Fruit fly (Drosophila melanogaster) whole organism, embryonic: ENCODE measurements around the gene CG34244.

ENCODE experiments used
- ATbp ChIP-seq: fragments of 200-800 bp; sonication (Bioruptor generic); optimal IDR thresholded peaks from 2 replicates; lab custom pipeline; 2017; ENCODE audit warnings: missing biosample characterization, mild to moderate bottlenecking, missing genetic modification characterization, missing genetic modification reagents
- Antp ChIP-seq: fragments of 200-800 bp; sonication (Bioruptor generic); optimal IDR thresholded peaks from 3 replicates; lab custom pipeline; 2016; ENCODE audit warnings: missing biosample characterization, missing genetic modification characterization
- CG10431 ChIP-seq: fragments of 200-800 bp; sonication (Bioruptor generic); optimal IDR thresholded peaks from 3 replicates; lab custom pipeline; 2018; ENCODE audit warnings: missing biosample characterization, mild to moderate bottlenecking, missing genetic modification characterization
- CG10565 ChIP-seq: fragments of 200-800 bp; sonication (Bioruptor generic); optimal IDR thresholded peaks from 3 replicates; lab custom pipeline; 2016; ENCODE audit warnings: missing biosample characterization, mild to moderate bottlenecking, missing genetic modification characterization
- CG10959 ChIP-seq: fragments of 200-800 bp; sonication (Bioruptor generic); IDR thresholded peaks from 2 replicates; pipeline ENCODE4 v1.3.6; 2022; ENCODE audit warnings: missing biosample characterization, missing genetic modification characterization
- CG11456 ChIP-seq: fragments of 200-800 bp; sonication (Bioruptor generic); IDR thresholded peaks from 3 replicates; pipeline ENCODE4 v1.3.6; 2022; ENCODE audit warnings: missing biosample characterization, missing genetic modification characterization
- CG12219 ChIP-seq: fragments of 200-800 bp; sonication (Bioruptor generic); optimal IDR thresholded peaks from 3 replicates; lab custom pipeline; 2018; ENCODE audit warnings: missing biosample characterization, mild to moderate bottlenecking, missing genetic modification characterization
- CG13775 ChIP-seq: fragments of 200-800 bp; sonication (Bioruptor generic); optimal IDR thresholded peaks from 3 replicates; lab custom pipeline; 2017; ENCODE audit warnings: missing biosample characterization, mild to moderate bottlenecking, missing genetic modification characterization
- CG14860 ChIP-seq: fragments of 200-800 bp; sonication (Bioruptor generic); IDR thresholded peaks from 3 replicates; pipeline ENCODE4 v1.3.6; 2022; ENCODE audit warnings: missing biosample characterization, missing genetic modification characterization; ENCODE audit not compliant: partially characterized antibody
- CG17829 ChIP-seq: fragments of 200-800 bp; optimal IDR thresholded peaks from 2 replicates; lab custom pipeline; 2019; ENCODE audit warnings: missing biosample characterization, mild to moderate bottlenecking, missing genetic modification characterization, moderate library complexity
- CG1792 ChIP-seq: fragments of 200-800 bp; sonication (Bioruptor generic); optimal IDR thresholded peaks from 2 replicates; lab custom pipeline; 2016; ENCODE audit warnings: missing biosample characterization, missing genetic modification characterization
- CG2129 ChIP-seq: fragments of 200-800 bp; sonication (Bioruptor generic); IDR thresholded peaks from 2 replicates; pipeline ENCODE4 v1.3.6; 2022; ENCODE audit warnings: missing biosample characterization, missing genetic modification characterization; ENCODE audit not compliant: partially characterized antibody
- CG2712 ChIP-seq: fragments of 200-800 bp; optimal IDR thresholded peaks from 3 replicates; lab custom pipeline; 2019; ENCODE audit warnings: missing biosample characterization, mild to moderate bottlenecking, missing genetic modification characterization, moderate library complexity
- CG32772 ChIP-seq: fragments of 200-800 bp; sonication (Bioruptor generic); IDR thresholded peaks from 2 replicates; pipeline ENCODE4 v1.3.6; 2022; ENCODE audit warnings: missing biosample characterization, missing genetic modification characterization
- CG34422 ChIP-seq: fragments of 200-800 bp; sonication (Bioruptor generic); IDR thresholded peaks from 3 replicates; pipeline ENCODE4 v1.3.6; 2022; ENCODE audit warnings: missing biosample characterization, missing genetic modification characterization
- CG4360 ChIP-seq: fragments of 200-800 bp; sonication (Bioruptor generic); IDR thresholded peaks from 2 replicates; pipeline ENCODE4 v1.3.6; 2022; ENCODE audit warnings: missing biosample characterization, missing genetic modification characterization
- CG7357 ChIP-seq: fragments of 200-800 bp; sonication (Bioruptor generic); IDR thresholded peaks from 3 replicates; pipeline ENCODE4 v1.3.6; 2022; ENCODE audit warnings: missing biosample characterization, missing genetic modification characterization
- CG7786 ChIP-seq: fragments of 200-800 bp; sonication (Bioruptor generic); optimal IDR thresholded peaks from 2 replicates; lab custom pipeline; 2016; ENCODE audit warnings: missing biosample characterization, missing genetic modification characterization
- CG8924 ChIP-seq: fragments of 200-800 bp; optimal IDR thresholded peaks from 3 replicates; lab custom pipeline; 2019; ENCODE audit warnings: missing biosample characterization, mild to moderate bottlenecking, missing genetic modification characterization, moderate library complexity
- CG9727 ChIP-seq: fragments of 200-800 bp; sonication (Bioruptor generic); optimal IDR thresholded peaks from 3 replicates; lab custom pipeline; 2017; ENCODE audit warnings: missing biosample characterization, mild to moderate bottlenecking, missing genetic modification characterization
- CoRest ChIP-seq: fragments of 200-800 bp; sonication (Bioruptor generic); optimal IDR thresholded peaks from 3 replicates; lab custom pipeline; 2018; ENCODE audit warnings: missing biosample characterization, mild to moderate bottlenecking, missing genetic modification characterization, moderate library complexity
- D ChIP-seq, 2 experiments: fragments of 200-800 bp in 1 of 2; fragments of >200 bp in 1 of 2; sonication (Bioruptor generic) in 1 of 2; optimal IDR thresholded peaks; 2 replicates in 1 of 2; 3 replicates in 1 of 2; lab custom pipeline; 2017; ENCODE audit warnings: mild to moderate bottlenecking in 1 of 2, missing biosample characterization in 1 of 2, missing genetic modification characterization in 1 of 2, missing genetic modification reagents in 1 of 2
- D19A ChIP-seq: fragments of 200-800 bp; optimal IDR thresholded peaks from 3 replicates; lab custom pipeline; 2019; ENCODE audit warnings: missing biosample characterization, mild to moderate bottlenecking, missing genetic modification characterization, moderate library complexity
- Dp ChIP-seq: fragments of 200-800 bp; sonication (Bioruptor generic); optimal IDR thresholded peaks from 2 replicates; lab custom pipeline; 2018; ENCODE audit warnings: missing biosample characterization, mild to moderate bottlenecking, missing genetic modification characterization, moderate library complexity
- Eip74EF ChIP-seq, 2 experiments: fragments of 200-800 bp in 1 of 2; fragments of >200 bp in 1 of 2; sonication (Bioruptor generic) in 1 of 2; optimal IDR thresholded peaks; 2 replicates each; lab custom pipeline; 2017 to 2019; ENCODE audit warnings: missing biosample characterization in 2 of 2, missing genetic modification characterization in 2 of 2, mild to moderate bottlenecking in 1 of 2, moderate library complexity in 1 of 2
- Fer1 ChIP-seq: fragments of 200-800 bp; sonication (Bioruptor generic); optimal IDR thresholded peaks from 2 replicates; lab custom pipeline; 2017; ENCODE audit warnings: missing biosample characterization, mild to moderate bottlenecking, missing genetic modification characterization
- Hr78 ChIP-seq, 2 experiments: fragments of 200-800 bp in 1 of 2; fragments of >200 bp in 1 of 2; sonication (Bioruptor generic) in 1 of 2; optimal IDR thresholded peaks; 2 replicates each; lab custom pipeline; 2017 to 2019; ENCODE audit warnings: missing biosample characterization in 2 of 2, missing genetic modification characterization in 2 of 2, mild to moderate bottlenecking in 1 of 2, moderate library complexity in 1 of 2
- MESR4 ChIP-seq: fragments of 200-800 bp; sonication (Bioruptor generic); optimal IDR thresholded peaks from 2 replicates; lab custom pipeline; 2018; ENCODE audit warnings: missing biosample characterization, mild to moderate bottlenecking, missing genetic modification characterization, moderate library complexity
- NK7.1 ChIP-seq: fragments of 200-800 bp; sonication (Bioruptor generic); optimal IDR thresholded peaks from 3 replicates; lab custom pipeline; 2016; ENCODE audit warnings: missing biosample characterization, missing genetic modification characterization
- Opbp ChIP-seq: fragments of 200-800 bp; sonication (Bioruptor generic); IDR thresholded peaks from 3 replicates; pipeline ENCODE4 v1.3.6; 2022; ENCODE audit warnings: missing biosample characterization, missing genetic modification characterization; ENCODE audit not compliant: partially characterized antibody
- Six4 ChIP-seq: fragments of 200-800 bp; sonication (Bioruptor generic); optimal IDR thresholded peaks from 2 replicates; lab custom pipeline; 2016; ENCODE audit warnings: missing biosample characterization, missing genetic modification characterization
- Sry-β ChIP-seq: fragments of 200-800 bp; sonication (Bioruptor generic); optimal IDR thresholded peaks from 2 replicates; lab custom pipeline; 2018; ENCODE audit warnings: missing biosample characterization, mild to moderate bottlenecking, missing genetic modification characterization, moderate library complexity
- Stat92E ChIP-seq, 3 experiments: fragments of >200 bp in 2 of 3; fragments of 200-800 bp in 1 of 3; sonication (Bioruptor generic) in 1 of 3; optimal IDR thresholded peaks; 2 replicates each; lab custom pipeline; 2017 to 2019; ENCODE audit warnings: missing biosample characterization in 3 of 3, missing genetic modification characterization in 3 of 3, mild to moderate bottlenecking in 1 of 3, moderate library complexity in 1 of 3
- ash1 ChIP-seq: fragments of 200-800 bp; sonication (Bioruptor generic); optimal IDR thresholded peaks from 2 replicates; lab custom pipeline; 2018; ENCODE audit warnings: missing biosample characterization, mild to moderate bottlenecking, missing genetic modification characterization
- chinmo ChIP-seq: fragments of 200-800 bp; sonication (Bioruptor generic); IDR thresholded peaks from 4 replicates; pipeline ENCODE4 v1.3.6; 2022; ENCODE audit warnings: missing biosample characterization, missing genetic modification characterization; ENCODE audit not compliant: partially characterized antibody
- ci ChIP-seq: fragments of 200-800 bp; sonication (Bioruptor generic); IDR thresholded peaks from 3 replicates; pipeline ENCODE4 v1.3.6; 2022; ENCODE audit warnings: missing biosample characterization, missing genetic modification characterization
- dm ChIP-seq: fragments of 200-800 bp; sonication (Bioruptor generic); optimal IDR thresholded peaks from 3 replicates; lab custom pipeline; 2016; ENCODE audit warnings: missing biosample characterization, missing genetic modification characterization
- esg ChIP-seq: fragments of 200-800 bp; sonication (Bioruptor generic); conservative IDR thresholded peaks from 2 replicates; pipeline ENCODE4 v1.3.6; 2022; ENCODE audit warnings: missing biosample characterization, missing genetic modification characterization
- eyg ChIP-seq: fragments of 200-800 bp; sonication (Bioruptor generic); optimal IDR thresholded peaks from 3 replicates; lab custom pipeline; 2016; ENCODE audit warnings: missing biosample characterization, missing genetic modification characterization
- grn ChIP-seq: fragments of 200-800 bp; sonication (Bioruptor generic); optimal IDR thresholded peaks from 3 replicates; lab custom pipeline; 2017; ENCODE audit warnings: missing biosample characterization, missing genetic modification characterization
- h ChIP-seq: fragments of >200 bp; optimal IDR thresholded peaks from 2 replicates; lab custom pipeline; 2017
- nerfin-1 ChIP-seq: fragments of 200-800 bp; sonication (Bioruptor generic); optimal IDR thresholded peaks from 3 replicates; lab custom pipeline; 2019; ENCODE audit warnings: missing biosample characterization, mild to moderate bottlenecking, missing genetic modification characterization, moderate library complexity
- nmo ChIP-seq: fragments of 200-800 bp; sonication (Bioruptor generic); optimal IDR thresholded peaks from 2 replicates; lab custom pipeline; 2018; ENCODE audit warnings: missing biosample characterization, mild to moderate bottlenecking, missing genetic modification characterization, moderate library complexity
- org-1 ChIP-seq: fragments of 200-800 bp; sonication (Bioruptor generic); optimal IDR thresholded peaks from 2 replicates; lab custom pipeline; 2017; ENCODE audit warnings: missing biosample characterization, missing genetic modification characterization
- repo ChIP-seq: fragments of 200-800 bp; sonication (Bioruptor generic); optimal IDR thresholded peaks from 2 replicates; lab custom pipeline; 2016; ENCODE audit warnings: missing biosample characterization, missing genetic modification characterization
- seq ChIP-seq: fragments of 200-800 bp; sonication (Bioruptor generic); IDR thresholded peaks from 2 replicates; pipeline ENCODE4 v1.3.6; 2022; ENCODE audit warnings: missing biosample characterization, missing genetic modification characterization
- unc-4 ChIP-seq: fragments of 200-800 bp; sonication (Bioruptor generic); IDR thresholded peaks from 2 replicates; pipeline ENCODE4 v1.3.6; 2022; ENCODE audit warnings: missing biosample characterization, missing genetic modification characterization; ENCODE audit not compliant: partially characterized antibody
- zen ChIP-seq: fragments of 200-800 bp; sonication (Bioruptor generic); optimal IDR thresholded peaks from 3 replicates; lab custom pipeline; 2018; ENCODE audit warnings: missing biosample characterization, mild to moderate bottlenecking, missing genetic modification characterization, moderate library complexity
- zen2 ChIP-seq: fragments of 200-800 bp; sonication (Bioruptor generic); IDR thresholded peaks from 3 replicates; pipeline ENCODE4 v1.3.6; 2022; ENCODE audit warnings: missing biosample characterization, missing genetic modification characterization; ENCODE audit not compliant: partially characterized antibody

Gene CG34244

DNA sequence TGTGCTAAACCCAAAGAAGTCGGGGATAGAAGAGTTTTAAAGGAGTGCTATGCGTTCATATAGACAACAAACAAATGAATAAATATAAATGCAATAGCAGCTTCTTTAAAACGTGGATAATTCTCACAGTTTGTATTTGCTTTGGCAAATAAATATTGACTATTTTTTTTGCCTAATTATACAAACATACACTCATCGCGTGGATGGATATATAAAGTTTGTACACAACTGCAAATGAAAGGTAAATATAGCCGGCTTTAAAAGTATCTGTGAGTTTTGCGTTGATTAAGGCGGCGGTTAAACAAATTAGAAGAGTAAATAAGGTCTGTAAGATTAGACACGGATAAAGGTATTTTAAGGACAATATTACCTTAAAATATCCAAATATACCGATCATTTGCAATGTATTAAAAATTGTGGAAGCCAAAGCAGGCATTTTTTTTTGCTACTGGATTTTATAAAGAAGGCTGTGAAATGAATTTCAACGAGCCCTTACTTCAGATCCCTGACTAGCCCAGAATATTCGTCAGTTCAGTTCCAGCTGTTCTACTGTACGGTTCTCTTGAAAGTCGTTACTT, 18.0 kb downstream of the CG34244 start, which contains the start of gene CG7768 (continued):
- TF ChIP-seq Hr78 (GFP tag; optimal IDR thresholded peaks at IDR 0.05; lab: Kevin White, UChicago) (no peak), D19A (tag; lab: Kevin White, UChicago) (no peak), chinmo (GFP tag; lab: Robert Waterston, UW) (no peak), Fer1 (GFP tag; lab: Kevin White, UChicago) (peak; percentile 86), esg (GFP tag; lab: Robert Waterston, UW) (no peak), CG10431 (GFP tag; lab: Kevin White, UChicago) (no peak), Antp (GFP tag; lab: Kevin White, UChicago) (no peak), dm (GFP tag; lab: Kevin White, UChicago) (no peak), CG13775 (GFP tag; lab: Kevin White, UChicago) (no peak), CG2129 (GFP tag; lab: Robert Waterston, UW) (no peak), CG10565 (GFP tag; lab: Kevin White, UChicago) (no peak), CG17829 (tag; lab: Kevin White, UChicago) (no peak), nerfin-1 (tag; lab: Kevin White, UChicago) (no peak), MESR4 (GFP tag; lab: Kevin White, UChicago) (no peak), CG34422 (GFP tag; lab: Robert Waterston, UW) (no peak), Opbp (GFP tag; lab: Robert Waterston, UW) (no peak), repo (GFP tag; lab: Kevin White, UChicago) (no peak), zen (tag; lab: Kevin White, UChicago) (no peak), CG2712 (no peak), D (optimal IDR thresholded peaks at IDR 0.05; lab: Kevin White, UChicago) (no peak), D (GFP tag; optimal IDR thresholded peaks at IDR 0.05; lab: Kevin White, UChicago) (peak; percentile 12), CoRest (tag; lab: Kevin White, UChicago) (peak; percentile 56), seq (peak; percentile 73), CG7786 (GFP tag; lab: Kevin White, UChicago) (no peak), org-1 (GFP tag; lab: Kevin White, UChicago) (peak; percentile 48), CG1792 (no peak), h (lab: Kevin White, UChicago) (no peak), CG4360 (GFP tag; lab: Robert Waterston, UW) (no peak), CG12219 (GFP tag; lab: Kevin White, UChicago) (peak; percentile 20), ash1 (peak; percentile 49), CG8924 (peak; percentile 43), unc-4 (GFP tag; lab: Robert Waterston, UW) (no peak), Sry-β (GFP tag; lab: Kevin White, UChicago) (no peak), CG14860 (GFP tag; lab: Robert Waterston, UW) (no peak), Six4 (GFP tag; lab: Kevin White, UChicago) (peak; percentile 17), grn (GFP tag; lab: Kevin White, UChicago) (no peak), Dp (no peak), nmo (no peak), zen2 (GFP tag; lab: Robert Waterston, UW) (no peak), ci (GFP tag; lab: Robert Waterston, UW) (peak; percentile 14; the same call in 1 of the 3 replicates), CG32772 (GFP tag; lab: Robert Waterston, UW) (no peak), NK7.1 (GFP tag; lab: Kevin White, UChicago) (peak; percentile 30), eyg (peak; percentile 25), CG11456 (GFP tag; lab: Robert Waterston, UW) (no peak), CG9727 (GFP tag; lab: Kevin White, UChicago) (peak; percentile 47), CG7357 (no peak), Eip74EF (GFP tag; optimal IDR thresholded peaks at IDR 0.05; lab: Kevin White, UChicago) (no peak), ATbp (peak; percentile 62), CG10959 (GFP tag; lab: Robert Waterston, UW) (no peak), Stat92E (GFP tag; optimal IDR thresholded peaks at IDR 0.05; lab: Kevin White, UChicago) (no peak)
